Worm (Caenorhabditis elegans) whole organism, midembryonic: ENCODE data around the gene C01G10.5.
A peak's percentile ranks its signal among the peaks of the same experiment; 100 is the strongest.
"Not testable (repeated sequence)": the region's sequence is repeated elsewhere in the genome, so short reads cannot be mapped to it uniquely, and the experiment has no call there.

Experiments used
- T22C8.4 ChIP-seq: fragments of 200-800 bp; sonication (Bioruptor generic); IDR thresholded peaks from 2 replicates; pipeline ENCODE4 v1.3.6; 2022; ENCODE audit warnings: missing genetic modification characterization, missing compliant biosample characterization
- cog-1 ChIP-seq: sonication (generic microtip); optimal IDR thresholded peaks from 2 replicates; lab custom pipeline; 2016; ENCODE audit warnings: missing genetic modification characterization, missing compliant biosample characterization
- flt-1 ChIP-seq: fragments of 200-800 bp; sonication (Bioruptor generic); IDR thresholded peaks from 2 replicates; pipeline ENCODE4 v1.3.6; 2022; ENCODE audit warnings: missing genetic modification characterization, missing compliant biosample characterization
- klf-2 ChIP-seq: fragments of 200-800 bp; sonication (Bioruptor generic); conservative IDR thresholded peaks from 2 replicates; pipeline ENCODE4 v1.3.6; 2022; ENCODE audit warnings: missing genetic modification reagents, missing genetic modification characterization, missing compliant biosample characterization
- med-1 ChIP-seq: sonication (generic microtip); optimal IDR thresholded peaks from 2 replicates; lab custom pipeline; 2017; ENCODE audit warnings: missing genetic modification characterization, mild to moderate bottlenecking, missing compliant biosample characterization, antibody characterized with exemption, missing genetic modification reagents; ENCODE audit not compliant: insufficient read depth
- ref-1 ChIP-seq: fragments of 200-800 bp; sonication (Bioruptor generic); conservative IDR thresholded peaks from 2 replicates; pipeline ENCODE4 v1.3.6; 2022; ENCODE audit warnings: missing genetic modification reagents, missing genetic modification characterization, missing compliant biosample characterization
- tab-1 ChIP-seq: fragments of 200-800 bp; sonication (Bioruptor generic); IDR thresholded peaks from 2 replicates; pipeline ENCODE4 v1.3.6; 2022; ENCODE audit warnings: missing genetic modification characterization, missing compliant biosample characterization
- ztf-23 ChIP-seq: fragments of 200-800 bp; sonication (Bioruptor generic); IDR thresholded peaks from 2 replicates; pipeline ENCODE4 v1.3.6; 2022; ENCODE audit warnings: missing genetic modification reagents, missing genetic modification characterization, missing compliant biosample characterization
- ztf-29 ChIP-seq: fragments of 200-800 bp; sonication (Bioruptor generic); IDR thresholded peaks from 2 replicates; pipeline ENCODE4 v1.3.6; 2022; ENCODE audit warnings: missing genetic modification reagents, missing genetic modification characterization, missing compliant biosample characterization

The C01G10.5 gene

ce11 chrV:15089438-15089837 lies at the start of gene C01G10.5, which contains the start of gene C01G10.4:
TSS of gene C01G10.5 (minus strand) at chrV:15089538.
TSS of gene C01G10.4 (plus strand) at chrV:15089740.
- TF ChIP-seq flt-1 (no peak), cog-1 (tag; lab: Kevin White, UChicago) (no peak), ref-1 (no peak), ztf-23 (GFP tag; lab: Robert Waterston, UW) (no peak), T22C8.4 (GFP tag; lab: Robert Waterston, UW) (no peak), klf-2 (no peak), ztf-29 (GFP tag; lab: Robert Waterston, UW) (no peak), tab-1 (GFP tag; lab: Robert Waterston, UW) (no peak)

ce11 chrV:15136772-15137171 lies 47.4 kb upstream of the C01G10.5 start, which contains the start of gene aipl-1:
TSS of gene aipl-1 (minus strand) at chrV:15136801.
- TF ChIP-seq tab-1 (GFP tag; lab: Robert Waterston, UW) (no peak), cog-1 (tag; lab: Kevin White, UChicago) (peak; percentile 1), klf-2 (no peak), ztf-23 (GFP tag; lab: Robert Waterston, UW) (0 out of 2 replicates have a peak, but pooled peaks have one; percentile 37), med-1 (GFP tag; lab: Kevin White, UChicago) (no peak), T22C8.4 (GFP tag; lab: Robert Waterston, UW) (no peak), ref-1 (no peak), flt-1 (no peak), ztf-29 (GFP tag; lab: Robert Waterston, UW) (no peak)

- no peak for TF ChIP-seq flt-1
- TF ChIP-seq cog-1 (tag; lab: Kevin White, UChicago) = no peak
- TF ChIP-seq ref-1 = no peak
- no peak for TF ChIP-seq ztf-23 (GFP tag; lab: Robert Waterston, UW)
- no peak for TF ChIP-seq T22C8.4 (GFP tag; lab: Robert Waterston, UW)
- no peak for TF ChIP-seq klf-2
- no peak for TF ChIP-seq tab-1 (GFP tag; lab: Robert Waterston, UW)
- TF ChIP-seq med-1 (GFP tag; lab: Kevin White, UChicago) = no peak
- TF ChIP-seq ztf-29 (GFP tag; lab: Robert Waterston, UW) = no peak
Measured at ce11 chrV:15133812-15134211, 44.5 kb upstream of the C01G10.5 start.

ce11 chrV:15132423-15132822 lies 43.1 kb upstream of the C01G10.5 start, which contains the start of gene str-171:
TSS of gene str-171 (minus strand) at chrV:15132523.
- no peak for TF ChIP-seq T22C8.4 (GFP tag; lab: Robert Waterston, UW)
- TF ChIP-seq cog-1 (tag; lab: Kevin White, UChicago) = no peak
- TF ChIP-seq tab-1 (GFP tag; lab: Robert Waterston, UW) = no peak
- TF ChIP-seq klf-2 = no peak
- no peak for TF ChIP-seq med-1 (GFP tag; lab: Kevin White, UChicago)
- no peak for TF ChIP-seq ref-1
- no peak for TF ChIP-seq ztf-29 (GFP tag; lab: Robert Waterston, UW)
- no peak for TF ChIP-seq flt-1
- TF ChIP-seq ztf-23 (GFP tag; lab: Robert Waterston, UW) = no peak

ce11 chrV:15127955-15128354 lies 38.6 kb upstream of the C01G10.5 start, which contains the start of gene srr-7:
TSS of gene srr-7 (plus strand) at chrV:15128255.
- TF ChIP-seq ztf-23 (GFP tag; lab: Robert Waterston, UW) (no peak), cog-1 (tag; lab: Kevin White, UChicago) (no peak), T22C8.4 (GFP tag; lab: Robert Waterston, UW) (no peak), med-1 (GFP tag; lab: Kevin White, UChicago) (no peak), klf-2 (no peak), ztf-29 (GFP tag; lab: Robert Waterston, UW) (no peak), flt-1 (no peak), ref-1 (no peak), tab-1 (GFP tag; lab: Robert Waterston, UW) (no peak)

- TF ChIP-seq klf-2 (no peak), ztf-23 (GFP tag; lab: Robert Waterston, UW) (no peak), tab-1 (GFP tag; lab: Robert Waterston, UW) (no peak), ztf-29 (GFP tag; lab: Robert Waterston, UW) (no peak), flt-1 (no peak), ref-1 (no peak)
Measured at ce11 chrV:15127413-15127812, 38.1 kb upstream of the C01G10.5 start, which contains the start of gene srj-27. TSS of gene srj-27 (minus strand) at chrV:15127513.

- not testable (repeated sequence) for TF ChIP-seq flt-1; tab-1 (GFP tag; lab: Robert Waterston, UW); ztf-23 (GFP tag; lab: Robert Waterston, UW)
Measured at ce11 chrV:15125162-15125561, 35.8 kb upstream of the C01G10.5 start, which contains the start of gene ugt-30. TSS of gene ugt-30 (minus strand) at chrV:15125262.

- TF ChIP-seq tab-1 (GFP tag; lab: Robert Waterston, UW) = no peak
- no peak for TF ChIP-seq ztf-29 (GFP tag; lab: Robert Waterston, UW)
- TF ChIP-seq T22C8.4 (GFP tag; lab: Robert Waterston, UW) = no peak
- no peak for TF ChIP-seq flt-1
- TF ChIP-seq ref-1 = no peak
- no peak for TF ChIP-seq med-1 (GFP tag; lab: Kevin White, UChicago)
- no peak for TF ChIP-seq ztf-23 (GFP tag; lab: Robert Waterston, UW)
- no peak for TF ChIP-seq cog-1 (tag; lab: Kevin White, UChicago)
- TF ChIP-seq klf-2 = no peak
Measured at ce11 chrV:15119517-15119916, 30.2 kb upstream of the C01G10.5 start, which contains the start of gene flor-1. TSS of gene flor-1 (minus strand) at chrV:15119617.

- not testable (repeated sequence) for TF ChIP-seq T22C8.4 (GFP tag; lab: Robert Waterston, UW); tab-1 (GFP tag; lab: Robert Waterston, UW); med-1 (GFP tag; lab: Kevin White, UChicago)
Measured at ce11 chrV:15115968-15116367, 26.6 kb upstream of the C01G10.5 start, which contains the start of gene T01G5.8. TSS of gene T01G5.8 (plus strand) at chrV:15116268.

ce11 chrV:15113992-15114391 lies 24.7 kb upstream of the C01G10.5 start, which contains the start of gene T01G5.6:
TSS of gene T01G5.6 (minus strand) at chrV:15114092.
- TF ChIP-seq flt-1 (no peak), ref-1 (no peak), cog-1 (tag; lab: Kevin White, UChicago) (no peak), med-1 (GFP tag; lab: Kevin White, UChicago) (no peak), tab-1 (GFP tag; lab: Robert Waterston, UW) (no peak), ztf-23 (GFP tag; lab: Robert Waterston, UW) (no peak), T22C8.4 (GFP tag; lab: Robert Waterston, UW) (no peak)
